Worm (Caenorhabditis elegans) whole organism, mixed stage, embryonic: Measurements from ENCODE around the gene Y50D4A.4.

ENCODE experiments used
- blmp-1 ChIP-seq: fragments of 150-350 bp; optimal IDR thresholded peaks from 2 replicates; lab custom pipeline; 2014; ENCODE audit warnings: missing biosample characterization, missing genetic modification characterization
- ceh-39 ChIP-seq: fragments of 150-350 bp; optimal IDR thresholded peaks from 2 replicates; lab custom pipeline; 2014; ENCODE audit warnings: missing biosample characterization, missing genetic modification characterization
- ces-1 ChIP-seq: fragments of 150-350 bp; optimal IDR thresholded peaks from 2 replicates; lab custom pipeline; 2014; ENCODE audit warnings: missing biosample characterization, missing genetic modification reagents, missing genetic modification characterization
- elt-3 ChIP-seq: fragments of 150-350 bp; optimal IDR thresholded peaks from 2 replicates; lab custom pipeline; 2014; ENCODE audit warnings: missing biosample characterization, missing genetic modification characterization
- flh-1 ChIP-seq: fragments of 200-800 bp; sonication (Bioruptor generic); optimal IDR thresholded peaks from 2 replicates; lab custom pipeline; 2018; ENCODE audit warnings: mild to moderate bottlenecking, missing genetic modification characterization, moderate library complexity, missing compliant biosample characterization
- ham-2 ChIP-seq: fragments of 200-800 bp; sonication (Bioruptor generic); optimal IDR thresholded peaks from 2 replicates; lab custom pipeline; 2018; ENCODE audit warnings: mild to moderate bottlenecking, missing genetic modification characterization, missing compliant biosample characterization
- lin-13 ChIP-seq: fragments of 150-350 bp; optimal IDR thresholded peaks from 2 replicates; lab custom pipeline; 2014; ENCODE audit warnings: missing biosample characterization, missing genetic modification characterization
- lin-32 ChIP-seq: fragments of 200-800 bp; sonication (Bioruptor generic); optimal IDR thresholded peaks from 2 replicates; lab custom pipeline; 2018; ENCODE audit warnings: mild to moderate bottlenecking, missing genetic modification characterization, missing compliant biosample characterization
- lsy-2 ChIP-seq: fragments of 150-350 bp; optimal IDR thresholded peaks from 2 replicates; lab custom pipeline; 2014; ENCODE audit warnings: missing biosample characterization, missing genetic modification characterization
- mep-1 ChIP-seq: fragments of 150-350 bp; optimal IDR thresholded peaks from 2 replicates; lab custom pipeline; 2017; ENCODE audit warnings: missing biosample characterization, missing genetic modification reagents, missing genetic modification characterization, inconsistent platforms
- mls-2 ChIP-seq: sonication (generic microtip); optimal IDR thresholded peaks from 2 replicates; lab custom pipeline; 2016; ENCODE audit warnings: mild to moderate bottlenecking, missing genetic modification characterization, moderate library complexity, missing compliant biosample characterization
- nhr-2 ChIP-seq: fragments of 150-350 bp; optimal IDR thresholded peaks from 2 replicates; lab custom pipeline; 2014; ENCODE audit warnings: missing biosample characterization, missing genetic modification characterization
- nhr-28 ChIP-seq: fragments of 150-350 bp; optimal IDR thresholded peaks from 2 replicates; lab custom pipeline; 2014; ENCODE audit warnings: missing biosample characterization, missing genetic modification characterization
- nhr-76 ChIP-seq: sonication (generic microtip); optimal IDR thresholded peaks from 2 replicates; lab custom pipeline; 2017; ENCODE audit warnings: missing biosample characterization, missing genetic modification characterization
- sem-2 ChIP-seq: fragments of 200-800 bp; sonication (Bioruptor generic); optimal IDR thresholded peaks from 2 replicates; lab custom pipeline; 2018; ENCODE audit warnings: mild to moderate bottlenecking, missing genetic modification characterization, missing compliant biosample characterization
- snpc-4 ChIP-seq: fragments of 150-350 bp; optimal IDR thresholded peaks from 2 replicates; lab custom pipeline; 2014; ENCODE audit warnings: missing biosample characterization, missing genetic modification characterization
- tbx-8 ChIP-seq: fragments of 200-800 bp; sonication (Bioruptor generic); optimal IDR thresholded peaks from 2 replicates; lab custom pipeline; 2018; ENCODE audit warnings: mild to moderate bottlenecking, missing genetic modification characterization, moderate library complexity, missing compliant biosample characterization
- unc-120 ChIP-seq: sonication (generic microtip); optimal IDR thresholded peaks from 2 replicates; lab custom pipeline; 2017; ENCODE audit warnings: missing genetic modification characterization, missing compliant biosample characterization; ENCODE audit not compliant: poor library complexity, severe bottlenecking
- unc-39 ChIP-seq: fragments of 150-350 bp; optimal IDR thresholded peaks from 2 replicates; lab custom pipeline; 2014; ENCODE audit warnings: missing biosample characterization, missing genetic modification characterization
- zip-8 ChIP-seq: fragments of 150-350 bp; optimal IDR thresholded peaks from 2 replicates; lab custom pipeline; 2014; ENCODE audit warnings: missing biosample characterization, missing genetic modification characterization
- ztf-11 ChIP-seq: fragments of 150-350 bp; optimal IDR thresholded peaks from 2 replicates; lab custom pipeline; 2014; ENCODE audit warnings: missing biosample characterization, missing genetic modification characterization

Gene Y50D4A.4

ce11 chrV:1149734-1150669 lies 45.9 kb downstream of the Y50D4A.4 start:
- TF ChIP-seq ces-1 (GFP tag; lab: Kevin White, UChicago) = peak; percentile 95
- TF ChIP-seq unc-39 (tag; lab: Kevin White, UChicago) = no peak

- no peak for TF ChIP-seq blmp-1
- TF ChIP-seq ham-2 (GFP tag; lab: Kevin White, UChicago) = no peak
- TF ChIP-seq lin-13 (tag; lab: Kevin White, UChicago) = no peak
- TF ChIP-seq nhr-28 (tag; lab: Kevin White, UChicago) = no peak
- TF ChIP-seq snpc-4 (tag; lab: Kevin White, UChicago) = no peak
- TF ChIP-seq mep-1 (tag; lab: Kevin White, UChicago) = no peak
- no peak for TF ChIP-seq unc-39 (tag; lab: Kevin White, UChicago)
- TF ChIP-seq ztf-11 (tag; lab: Kevin White, UChicago) = no peak
These were observed 53.7 kb downstream of the Y50D4A.4 start for ce11 chrV:1142251-1142650.

- no peak for TF ChIP-seq lin-32
- TF ChIP-seq nhr-28 (tag; lab: Kevin White, UChicago) = no peak
- TF ChIP-seq unc-39 (tag; lab: Kevin White, UChicago) = no peak
- no peak for TF ChIP-seq nhr-76
- TF ChIP-seq mls-2 = no peak
- no peak for TF ChIP-seq nhr-2
- no peak for TF ChIP-seq unc-120 (tag; lab: Kevin White, UChicago)
- no peak for TF ChIP-seq zip-8 (tag; lab: Kevin White, UChicago)
These were observed 54.5 kb downstream of the Y50D4A.4 start, which contains the start of gene cutl-22 for ce11 chrV:1141433-1141832. Gene cutl-22 (plus strand): TSS chrV:1141733.

- TF ChIP-seq lin-32 (no peak), elt-3 (no peak), tbx-8 (no peak), unc-39 (tag; lab: Kevin White, UChicago) (no peak), ham-2 (GFP tag; lab: Kevin White, UChicago) (no peak), flh-1 (GFP tag; lab: Kevin White, UChicago) (no peak), ceh-39 (no peak), lsy-2 (no peak), nhr-2 (no peak), sem-2 (GFP tag; lab: Kevin White, UChicago) (no peak), nhr-28 (tag; lab: Kevin White, UChicago) (no peak)
These were observed 55.1 kb downstream of the Y50D4A.4 start for ce11 chrV:1140806-1141205.
